Fruit fly (Drosophila melanogaster) whole organism, embryonic: Measurements from ENCODE around the gene CG42728.

Experiments
- Abd-B ChIP-seq: fragments of 200-800 bp; sonication (Bioruptor generic); optimal IDR thresholded peaks from 2 replicates; lab custom pipeline; 2018; ENCODE audit warnings: missing biosample characterization, mild to moderate bottlenecking, missing genetic modification characterization, moderate library complexity
- B-H1 ChIP-seq: fragments of 200-800 bp; sonication (Bioruptor generic); IDR thresholded peaks from 3 replicates; pipeline ENCODE4 v1.3.6; 2022; ENCODE audit warnings: missing biosample characterization, missing genetic modification characterization
- BEAF-32 ChIP-seq: fragments of 200-800 bp; sonication (Bioruptor generic); optimal IDR thresholded peaks from 3 replicates; lab custom pipeline; 2017; ENCODE audit warnings: missing biosample characterization, missing genetic modification characterization, mild to moderate bottlenecking, moderate library complexity, missing genetic modification reagents
- Bdp1 ChIP-seq: fragments of 200-800 bp; sonication (Bioruptor generic); optimal IDR thresholded peaks from 3 replicates; lab custom pipeline; 2016; ENCODE audit warnings: missing biosample characterization, missing genetic modification characterization
- CG10321 ChIP-seq: fragments of 200-800 bp; sonication (Bioruptor generic); IDR thresholded peaks from 2 replicates; pipeline ENCODE4 v1.3.6; 2022; ENCODE audit warnings: missing biosample characterization, missing genetic modification characterization
- CG11456 ChIP-seq: fragments of 200-800 bp; sonication (Bioruptor generic); IDR thresholded peaks from 3 replicates; pipeline ENCODE4 v1.3.6; 2022; ENCODE audit warnings: missing biosample characterization, missing genetic modification characterization
- CG11560 ChIP-seq: fragments of 200-800 bp; sonication (Bioruptor generic); IDR thresholded peaks from 3 replicates; pipeline ENCODE4 v1.3.6; 2022; ENCODE audit warnings: missing biosample characterization, missing genetic modification characterization
- CG12659 ChIP-seq: fragments of 200-800 bp; sonication (Bioruptor generic); optimal IDR thresholded peaks from 3 replicates; lab custom pipeline; 2017; ENCODE audit warnings: mild to moderate bottlenecking, missing biosample characterization, missing genetic modification reagents, missing genetic modification characterization
- CG15479 ChIP-seq: fragments of 200-800 bp; sonication (Bioruptor generic); optimal IDR thresholded peaks from 3 replicates; lab custom pipeline; 2019; ENCODE audit warnings: missing biosample characterization, mild to moderate bottlenecking, missing genetic modification characterization, moderate library complexity
- CG1647 ChIP-seq: fragments of 200-800 bp; sonication (Bioruptor generic); optimal IDR thresholded peaks from 3 replicates; lab custom pipeline; 2016; ENCODE audit warnings: missing biosample characterization, missing genetic modification characterization
- CG16779 ChIP-seq: fragments of 200-800 bp; sonication (Bioruptor generic); IDR thresholded peaks from 2 replicates; pipeline ENCODE4 v1.3.6; 2022; ENCODE audit warnings: missing biosample characterization, missing genetic modification characterization
- CG2712 ChIP-seq: fragments of 200-800 bp; optimal IDR thresholded peaks from 3 replicates; lab custom pipeline; 2019; ENCODE audit warnings: missing biosample characterization, mild to moderate bottlenecking, missing genetic modification characterization, moderate library complexity
- CG33213 ChIP-seq: fragments of 200-800 bp; sonication (Bioruptor generic); optimal IDR thresholded peaks from 3 replicates; lab custom pipeline; 2016; ENCODE audit warnings: missing biosample characterization, missing genetic modification characterization
- CG34224 ChIP-seq: fragments of 200-800 bp; sonication (Bioruptor generic); IDR thresholded peaks from 3 replicates; pipeline ENCODE4 v1.3.6; 2022; ENCODE audit warnings: missing biosample characterization, missing genetic modification characterization; ENCODE audit not compliant: partially characterized antibody
- CG43689 ChIP-seq: fragments of 200-800 bp; sonication (Bioruptor generic); IDR thresholded peaks from 2 replicates; pipeline ENCODE4 v1.3.6; 2022; ENCODE audit warnings: missing biosample characterization, missing genetic modification characterization
- CG6272 ChIP-seq: fragments of 200-800 bp; sonication (Bioruptor generic); IDR thresholded peaks from 2 replicates; pipeline ENCODE4 v1.3.6; 2022; ENCODE audit warnings: missing biosample characterization, missing genetic modification characterization
- CG6689 ChIP-seq: fragments of 200-800 bp; sonication (Bioruptor generic); IDR thresholded peaks from 2 replicates; pipeline ENCODE4 v1.3.6; 2022; ENCODE audit warnings: missing biosample characterization, missing genetic modification characterization
- CG8478 ChIP-seq: fragments of >200 bp; optimal IDR thresholded peaks from 2 replicates; lab custom pipeline; 2018
- CG8924 ChIP-seq: fragments of 200-800 bp; optimal IDR thresholded peaks from 3 replicates; lab custom pipeline; 2019; ENCODE audit warnings: missing biosample characterization, mild to moderate bottlenecking, missing genetic modification characterization, moderate library complexity
- CG9797 ChIP-seq: fragments of 200-800 bp; sonication (Bioruptor generic); optimal IDR thresholded peaks from 3 replicates; lab custom pipeline; 2018; ENCODE audit warnings: missing biosample characterization, mild to moderate bottlenecking, missing genetic modification characterization
- CoRest ChIP-seq: fragments of 200-800 bp; sonication (Bioruptor generic); optimal IDR thresholded peaks from 3 replicates; lab custom pipeline; 2018; ENCODE audit warnings: missing biosample characterization, mild to moderate bottlenecking, missing genetic modification characterization, moderate library complexity
- E2f1 ChIP-seq: fragments of 200-800 bp; sonication (Bioruptor generic); IDR thresholded peaks from 2 replicates; pipeline ENCODE4 v1.3.6; 2022; ENCODE audit warnings: missing biosample characterization, missing genetic modification characterization
- Ets97D ChIP-seq: fragments of 200-800 bp; sonication (Bioruptor generic); optimal IDR thresholded peaks from 3 replicates; lab custom pipeline; 2016; ENCODE audit warnings: missing biosample characterization, missing genetic modification characterization
- Fer1 ChIP-seq: fragments of 200-800 bp; sonication (Bioruptor generic); optimal IDR thresholded peaks from 2 replicates; lab custom pipeline; 2017; ENCODE audit warnings: missing biosample characterization, mild to moderate bottlenecking, missing genetic modification characterization
- MTF-1 ChIP-seq: fragments of 200-800 bp; sonication (Bioruptor generic); optimal IDR thresholded peaks from 2 replicates; lab custom pipeline; 2018; ENCODE audit warnings: missing biosample characterization, mild to moderate bottlenecking, missing genetic modification characterization, borderline replicate concordance
- Neu2 ChIP-seq: fragments of 200-800 bp; sonication (Bioruptor generic); optimal IDR thresholded peaks from 3 replicates; lab custom pipeline; 2016; ENCODE audit warnings: missing biosample characterization, missing genetic modification characterization, borderline replicate concordance
- Nf-YA ChIP-seq: fragments of 200-800 bp; sonication (Bioruptor generic); IDR thresholded peaks from 2 replicates; pipeline ENCODE4 v1.3.6; 2022; ENCODE audit warnings: missing biosample characterization, missing genetic modification characterization
- Scr ChIP-seq: fragments of 200-800 bp; sonication (Bioruptor generic); IDR thresholded peaks from 2 replicates; pipeline ENCODE4 v1.3.6; 2022; ENCODE audit warnings: missing biosample characterization, missing genetic modification characterization; ENCODE audit not compliant: partially characterized antibody
- Sry-δ ChIP-seq: fragments of 200-800 bp; sonication (Bioruptor generic); optimal IDR thresholded peaks from 2 replicates; lab custom pipeline; 2016; ENCODE audit warnings: missing biosample characterization, missing genetic modification characterization
- TFAM ChIP-seq: fragments of 200-800 bp; sonication (Bioruptor generic); optimal IDR thresholded peaks from 2 replicates; lab custom pipeline; 2017; ENCODE audit warnings: missing biosample characterization, missing genetic modification characterization, inconsistent platforms
- Xbp1 ChIP-seq: fragments of 200-800 bp; sonication (Bioruptor generic); optimal IDR thresholded peaks from 3 replicates; lab custom pipeline; 2016; ENCODE audit warnings: missing biosample characterization, mild to moderate bottlenecking, missing genetic modification characterization
- ab ChIP-seq: fragments of 200-800 bp; sonication (Bioruptor generic); optimal IDR thresholded peaks from 2 replicates; lab custom pipeline; 2016; ENCODE audit warnings: missing biosample characterization, missing genetic modification characterization
- ara ChIP-seq: fragments of 200-800 bp; sonication (Bioruptor generic); IDR thresholded peaks from 2 replicates; pipeline ENCODE4 v1.3.6; 2022; ENCODE audit warnings: missing biosample characterization, missing genetic modification characterization
- ato ChIP-seq: fragments of 200-800 bp; sonication (Bioruptor generic); IDR thresholded peaks from 2 replicates; pipeline ENCODE4 v1.3.6; 2022; ENCODE audit warnings: missing biosample characterization, missing genetic modification characterization; ENCODE audit not compliant: partially characterized antibody
- az2 ChIP-seq: fragments of 200-800 bp; sonication (Bioruptor generic); optimal IDR thresholded peaks from 3 replicates; lab custom pipeline; 2016; ENCODE audit warnings: missing biosample characterization, missing genetic modification characterization
- cas ChIP-seq: fragments of 200-800 bp; sonication (Bioruptor generic); IDR thresholded peaks from 2 replicates; pipeline ENCODE4 v1.3.6; 2022; ENCODE audit warnings: missing biosample characterization, missing genetic modification characterization
- ci ChIP-seq: fragments of 200-800 bp; sonication (Bioruptor generic); IDR thresholded peaks from 3 replicates; pipeline ENCODE4 v1.3.6; 2022; ENCODE audit warnings: missing biosample characterization, missing genetic modification characterization
- cwo ChIP-seq: fragments of 200-800 bp; sonication (Bioruptor generic); optimal IDR thresholded peaks from 3 replicates; lab custom pipeline; 2017; ENCODE audit warnings: missing biosample characterization, missing genetic modification characterization, mild to moderate bottlenecking, moderate library complexity, missing genetic modification reagents
- emc ChIP-seq: fragments of 200-800 bp; sonication (Bioruptor generic); optimal IDR thresholded peaks from 2 replicates; lab custom pipeline; 2016; ENCODE audit warnings: missing biosample characterization, missing genetic modification characterization
- fd96Cb ChIP-seq: fragments of 200-800 bp; sonication (Bioruptor generic); optimal IDR thresholded peaks from 2 replicates; lab custom pipeline; 2018; ENCODE audit warnings: missing biosample characterization, mild to moderate bottlenecking, missing genetic modification characterization, moderate library complexity
- gt ChIP-seq: fragments of 200-800 bp; sonication (Bioruptor generic); IDR thresholded peaks from 2 replicates; pipeline ENCODE4 v1.3.6; 2022; ENCODE audit warnings: missing biosample characterization, missing genetic modification characterization
- jing ChIP-seq: fragments of 200-800 bp; sonication (Bioruptor generic); optimal IDR thresholded peaks from 2 replicates; lab custom pipeline; 2018; ENCODE audit warnings: missing biosample characterization, mild to moderate bottlenecking, missing genetic modification characterization
- lov ChIP-seq, 2 experiments: fragments of 200-800 bp in 1 of 2; fragments of >200 bp in 1 of 2; sonication (Bioruptor generic) in 1 of 2; IDR thresholded peaks in 1 of 2; optimal IDR thresholded peaks in 1 of 2; 2 replicates in 1 of 2; 3 replicates in 1 of 2; pipeline versions ENCODE4 v1.3.6 to Lab custom; 2017 to 2022; ENCODE audit warnings: missing biosample characterization in 1 of 2, missing genetic modification characterization in 1 of 2
- mirr ChIP-seq: fragments of 200-800 bp; sonication (Bioruptor generic); optimal IDR thresholded peaks from 3 replicates; lab custom pipeline; 2018; ENCODE audit warnings: missing biosample characterization, mild to moderate bottlenecking, missing genetic modification characterization
- scrt ChIP-seq: fragments of 200-800 bp; sonication (Bioruptor generic); optimal IDR thresholded peaks from 2 replicates; lab custom pipeline; 2018; ENCODE audit warnings: missing biosample characterization, mild to moderate bottlenecking, missing genetic modification characterization, moderate library complexity
- stc ChIP-seq: fragments of 200-800 bp; sonication (Bioruptor generic); IDR thresholded peaks from 2 replicates; pipeline ENCODE4 v1.3.6; 2022; ENCODE audit warnings: missing biosample characterization, missing genetic modification characterization
- wor ChIP-seq: fragments of 200-800 bp; sonication (Bioruptor generic); IDR thresholded peaks from 2 replicates; pipeline ENCODE4 v1.3.6; 2022; ENCODE audit warnings: missing biosample characterization, missing genetic modification characterization
- zf30C ChIP-seq: fragments of 200-800 bp; sonication (Bioruptor generic); optimal IDR thresholded peaks from 3 replicates; lab custom pipeline; 2018; ENCODE audit warnings: missing biosample characterization, mild to moderate bottlenecking, missing genetic modification characterization

CG42728 gene

dm6 chr3L:15534274-15535227 is 6.6 kb upstream of the CG42728 start (continued):
- TF ChIP-seq Nf-YA (GFP tag; lab: Robert Waterston, UW) (no peak), ara (GFP tag; lab: Robert Waterston, UW) (peak; percentile 36; the same call in 1 of the 2 replicates), Scr (GFP tag; lab: Robert Waterston, UW) (no peak), Abd-B (peak; percentile 68), BEAF-32 (GFP tag; lab: Kevin White, UChicago) (no peak), mirr (GFP tag; lab: Kevin White, UChicago) (no peak), Ets97D (GFP tag; lab: Kevin White, UChicago) (peak; percentile 0), Xbp1 (GFP tag; lab: Kevin White, UChicago) (peak; percentile 72), cwo (GFP tag; lab: Kevin White, UChicago) (peak; percentile 43), CG16779 (GFP tag; lab: Robert Waterston, UW) (no peak), Fer1 (GFP tag; lab: Kevin White, UChicago) (no peak), ato (no peak), fd96Cb (tag; lab: Kevin White, UChicago) (peak; percentile 57), CG6689 (GFP tag; lab: Robert Waterston, UW) (peak; percentile 42; the same call in 1 of the 2 replicates), stc (no peak), jing (GFP tag; lab: Kevin White, UChicago) (peak; percentile 37), Neu2 (GFP tag; lab: Kevin White, UChicago) (no peak), CG1647 (GFP tag; lab: Kevin White, UChicago) (peak; percentile 40), ci (GFP tag; lab: Robert Waterston, UW) (peak; percentile 61; the same call in 2 of the 3 replicates), CG43689 (GFP tag; lab: Robert Waterston, UW) (no peak), az2 (peak; percentile 65), TFAM (no peak), CG34224 (GFP tag; lab: Robert Waterston, UW) (peak; percentile 31; the same call in 1 of the 3 replicates), CG11456 (GFP tag; lab: Robert Waterston, UW) (peak; percentile 49; the same call in 1 of the 3 replicates), wor (peak; percentile 53; the same call in 1 of the 2 replicates), B-H1 (GFP tag; lab: Robert Waterston, UW) (no peak; the same call in 2 of the 3 replicates), gt (GFP tag; lab: Robert Waterston, UW) (no peak), CoRest (tag; lab: Kevin White, UChicago) (peak; percentile 87), ab (GFP tag; lab: Kevin White, UChicago) (no peak), CG9797 (GFP tag; lab: Kevin White, UChicago) (no peak), CG10321 (GFP tag; lab: Robert Waterston, UW) (no peak), Bdp1 (GFP tag; lab: Kevin White, UChicago) (peak; percentile 1), CG33213 (no peak), Sry-δ (GFP tag; lab: Kevin White, UChicago) (no peak), emc (GFP tag; lab: Kevin White, UChicago) (no peak), cas (GFP tag; lab: Robert Waterston, UW) (no peak), CG12659 (GFP tag; lab: Kevin White, UChicago) (peak; percentile 77), CG8924 (tag; lab: Kevin White, UChicago) (peak; percentile 66), MTF-1 (GFP tag; lab: Kevin White, UChicago) (no peak), E2f1 (GFP tag; lab: Robert Waterston, UW) (0 out of 2 replicates have a peak, but pooled peaks have one; percentile 20), CG11560 (tag; lab: Robert Waterston, UW) (peak; percentile 52; the same call in 1 of the 3 replicates), zf30C (GFP tag; lab: Kevin White, UChicago) (no peak), lov (optimal IDR thresholded peaks at IDR 0.05; lab: Kevin White, UChicago) (no peak), lov (GFP tag; IDR thresholded peaks at IDR 0.05; lab: Robert Waterston, UW) (no peak), CG8478 (lab: Kevin White, UChicago) (no peak), CG15479 (GFP tag; lab: Kevin White, UChicago) (no peak), scrt (GFP tag; lab: Kevin White, UChicago) (peak; percentile 50), CG2712 (tag; lab: Kevin White, UChicago) (peak; percentile 63), CG6272 (GFP tag; lab: Robert Waterston, UW) (no peak; the same call in 1 of the 2 replicates)
